Worm (Caenorhabditis elegans) whole organism, L3 larva: Measurements from ENCODE around the gene ZK180.5.

Experiments
- R02D3.7 ChIP-seq: fragments of 150-350 bp; optimal IDR thresholded peaks from 2 replicates; lab custom pipeline; 2014; ENCODE audit warnings: missing biosample characterization, missing genetic modification characterization
- ceh-82 ChIP-seq: fragments of 150-350 bp; optimal IDR thresholded peaks from 2 replicates; lab custom pipeline; 2014; ENCODE audit warnings: missing biosample characterization, missing genetic modification characterization
- fkh-2 ChIP-seq: fragments of 150-350 bp; optimal IDR thresholded peaks from 2 replicates; lab custom pipeline; 2014; ENCODE audit warnings: missing biosample characterization, missing genetic modification reagents, missing genetic modification characterization
- nhr-11 ChIP-seq: fragments of 150-350 bp; optimal IDR thresholded peaks from 2 replicates; lab custom pipeline; 2014; ENCODE audit warnings: missing biosample characterization, missing genetic modification characterization
- nhr-237 ChIP-seq: fragments of 150-350 bp; optimal IDR thresholded peaks from 2 replicates; lab custom pipeline; 2014; ENCODE audit warnings: missing biosample characterization, missing genetic modification characterization
- nhr-28 ChIP-seq: fragments of 150-350 bp; optimal IDR thresholded peaks from 2 replicates; lab custom pipeline; 2014; ENCODE audit warnings: missing biosample characterization, missing genetic modification characterization
- pha-4 ChIP-seq: fragments of 150-350 bp; optimal IDR thresholded peaks from 2 replicates; lab custom pipeline; 2014; ENCODE audit warnings: missing biosample characterization, missing genetic modification reagents, missing genetic modification characterization
- snpc-4 ChIP-seq: fragments of 150-350 bp; optimal IDR thresholded peaks from 2 replicates; lab custom pipeline; 2014; ENCODE audit warnings: missing biosample characterization, missing genetic modification characterization
- tbx-2 ChIP-seq: sonication (generic microtip); optimal IDR thresholded peaks from 2 replicates; lab custom pipeline; 2016; ENCODE audit warnings: mild to moderate bottlenecking, missing genetic modification characterization, missing compliant biosample characterization
- unc-39 ChIP-seq: sonication (generic microtip); optimal IDR thresholded peaks from 4 replicates; lab custom pipeline; 2017; ENCODE audit warnings: missing biosample characterization, missing genetic modification characterization
- unc-62 ChIP-seq: fragments of 150-350 bp; sonication (generic microtip); optimal IDR thresholded peaks from 4 replicates; lab custom pipeline; 2014; ENCODE audit warnings: missing biosample characterization, missing genetic modification reagents, missing genetic modification characterization

- TF ChIP-seq ceh-82 (tag; lab: Kevin White, UChicago) (no peak), snpc-4 (tag; lab: Kevin White, UChicago) (no peak), nhr-237 (tag; lab: Kevin White, UChicago) (no peak), unc-39 (tag; lab: Kevin White, UChicago) (no peak), R02D3.7 (no peak), unc-62 (no peak), fkh-2 (tag; lab: Kevin White, UChicago) (no peak), tbx-2 (tag; lab: Kevin White, UChicago) (no peak), pha-4 (tag; lab: Kevin White, UChicago) (no peak), nhr-11 (tag; lab: Kevin White, UChicago) (no peak), nhr-28 (tag; lab: Kevin White, UChicago) (no peak)
These were observed 45.7 kb upstream of the ZK180.5 start, which contains the start of gene igeg-1 for ce11 chrIV:4562599-4563116.
